Worm (Caenorhabditis elegans): ENCODE measurements around the gene T11F9.10.
"Not testable (repeated sequence)": the region's sequence is repeated elsewhere in the genome, so short reads cannot be mapped to it uniquely, and the experiment has no call there.

DNA sequence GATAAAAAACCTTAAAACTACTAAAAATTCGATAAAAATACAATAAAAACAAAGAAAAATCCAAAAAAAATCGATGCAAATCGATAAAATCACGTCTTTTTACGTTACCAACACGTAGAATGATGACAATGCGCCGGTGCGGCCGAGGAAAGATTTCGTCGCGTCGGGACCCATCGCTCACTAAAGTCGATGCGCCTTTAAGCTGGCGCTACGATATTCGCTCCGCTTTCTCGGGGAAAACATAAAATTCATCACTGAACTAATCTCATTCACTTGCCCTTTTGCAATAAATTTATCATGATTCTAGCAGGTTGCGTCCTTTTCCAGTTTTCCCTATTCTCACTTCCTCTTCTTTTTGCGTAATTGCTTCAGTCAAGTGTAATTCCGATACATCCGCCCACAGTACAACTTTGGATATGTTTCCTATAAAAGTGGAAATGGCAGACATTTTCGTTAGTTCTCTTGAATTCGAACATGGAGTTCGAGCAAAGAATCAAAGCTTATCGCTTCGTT, 3.1 kb upstream of the T11F9.10 start, which contains the start of gene col-157:
- not testable (repeated sequence) for TF ChIP-seq snpc-4 (GFP tag; optimal IDR thresholded peaks at IDR 0.05); snpc-4 (tag; optimal IDR thresholded peaks at IDR 0.05); nhr-90 (tag; optimal IDR thresholded peaks at IDR 0.05)

All from whole organism, young adult.